Worm (Caenorhabditis elegans) whole organism, midembryonic: ENCODE measurements around the gene Y110A2AL.1.

Experiments
- cog-1 ChIP-seq: sonication (generic microtip); optimal IDR thresholded peaks from 2 replicates; lab custom pipeline; 2016; ENCODE audit warnings: missing genetic modification characterization, missing compliant biosample characterization
- klf-2 ChIP-seq: fragments of 200-800 bp; sonication (Bioruptor generic); conservative IDR thresholded peaks from 2 replicates; pipeline ENCODE4 v1.3.6; 2022; ENCODE audit warnings: missing genetic modification reagents, missing genetic modification characterization, missing compliant biosample characterization
- ref-1 ChIP-seq: fragments of 200-800 bp; sonication (Bioruptor generic); conservative IDR thresholded peaks from 2 replicates; pipeline ENCODE4 v1.3.6; 2022; ENCODE audit warnings: missing genetic modification reagents, missing genetic modification characterization, missing compliant biosample characterization
- tab-1 ChIP-seq: fragments of 200-800 bp; sonication (Bioruptor generic); IDR thresholded peaks from 2 replicates; pipeline ENCODE4 v1.3.6; 2022; ENCODE audit warnings: missing genetic modification characterization, missing compliant biosample characterization
- ztf-23 ChIP-seq: fragments of 200-800 bp; sonication (Bioruptor generic); IDR thresholded peaks from 2 replicates; pipeline ENCODE4 v1.3.6; 2022; ENCODE audit warnings: missing genetic modification reagents, missing genetic modification characterization, missing compliant biosample characterization
- ztf-29 ChIP-seq: fragments of 200-800 bp; sonication (Bioruptor generic); IDR thresholded peaks from 2 replicates; pipeline ENCODE4 v1.3.6; 2022; ENCODE audit warnings: missing genetic modification reagents, missing genetic modification characterization, missing compliant biosample characterization

- TF ChIP-seq cog-1: no peak
- TF ChIP-seq ztf-29: no peak
- no peak for TF ChIP-seq ztf-23 (GFP tag; lab: Robert Waterston, UW)
- no peak for TF ChIP-seq ref-1 (GFP tag; lab: Robert Waterston, UW)
- no peak for TF ChIP-seq tab-1 (GFP tag; lab: Robert Waterston, UW)
- no peak for TF ChIP-seq klf-2 (GFP tag; lab: Robert Waterston, UW)
Observed at ce11 chrII:2827859-2828403, 47.0 kb upstream of the Y110A2AL.1 start, which contains the start of gene K12H6.8.
